Fruit fly (Drosophila melanogaster): Measurements from ENCODE around the gene GCC185.

GCC185 gene

DNA sequence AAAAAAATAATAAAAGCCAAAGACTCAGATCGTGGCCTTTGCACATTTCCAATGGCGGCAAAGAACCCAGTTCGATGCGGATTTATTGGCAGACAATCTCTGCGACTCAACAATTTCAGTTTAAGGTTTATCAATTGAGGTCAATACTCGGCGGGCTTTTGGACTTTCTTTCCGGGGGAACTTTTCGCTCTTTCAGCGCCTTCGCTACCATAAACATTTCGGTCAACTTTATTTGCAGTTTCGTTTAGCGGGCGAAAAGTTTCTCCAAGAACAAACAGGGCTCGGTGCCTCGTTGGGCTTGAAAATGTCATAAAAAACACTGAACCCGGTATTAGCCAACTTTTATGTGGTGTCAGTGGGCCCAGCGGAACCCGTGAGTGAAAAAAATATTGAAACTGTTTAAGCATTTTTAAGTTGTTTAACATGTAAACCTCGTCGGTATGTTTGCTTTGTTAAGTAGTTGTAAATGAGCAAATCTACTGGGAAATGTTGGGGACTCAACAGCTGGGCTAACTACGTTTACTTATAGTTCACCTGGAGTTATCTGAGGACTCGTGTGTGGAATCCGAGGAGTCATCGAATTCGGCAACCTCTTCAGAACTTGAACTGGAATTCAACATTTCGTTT, 18.9 kb upstream of the GCC185 start (continued):
- TF ChIP-seq CG6854 (GFP tag; optimal IDR thresholded peaks at IDR 0.05) (peak; percentile 80), CG16779 (tag; optimal IDR thresholded peaks at IDR 0.05) (no peak), Gug (GFP tag; IDR thresholded peaks at IDR 0.05) (no peak), CG4318 (GFP tag; optimal IDR thresholded peaks at IDR 0.05) (no peak), CG1621 (tag; optimal IDR thresholded peaks at IDR 0.05) (no peak), CG3032 (tag; optimal IDR thresholded peaks at IDR 0.05) (no peak)

DNA sequence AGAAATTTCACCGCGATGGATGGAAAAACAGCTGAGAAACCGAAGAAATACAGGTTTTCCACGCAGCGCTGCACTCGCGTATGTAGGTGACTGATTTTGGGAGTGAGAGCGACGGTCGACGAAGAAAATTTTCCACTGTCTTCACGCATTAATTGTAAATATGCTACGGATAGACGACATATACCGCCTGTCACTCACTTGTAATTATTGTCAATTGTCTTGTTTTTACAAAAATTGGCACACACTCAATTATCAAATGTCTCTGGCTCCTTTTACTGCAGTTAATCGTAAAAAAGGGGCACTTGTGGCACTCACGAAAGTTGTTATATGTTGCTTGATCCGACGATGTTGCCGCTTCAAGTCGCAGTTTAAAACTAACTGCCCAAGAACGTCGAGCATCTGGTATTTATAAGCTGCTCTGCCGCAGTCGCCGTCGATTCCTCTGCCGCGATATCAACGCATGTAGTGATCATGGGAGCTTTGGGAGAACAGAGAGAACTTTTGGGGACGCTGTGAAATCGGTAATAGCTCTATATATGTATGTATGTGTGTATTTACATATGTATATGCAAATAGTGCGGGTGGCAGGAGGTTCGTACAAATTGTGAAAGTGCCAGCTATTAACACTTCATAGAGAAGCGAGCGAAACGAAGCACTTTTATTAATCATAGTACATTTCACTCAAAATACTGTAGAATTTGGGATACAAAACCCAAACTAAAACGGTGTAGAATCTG, 17.5 kb upstream of the GCC185 start, which contains the start of gene mfas:
Gene mfas (minus strand): TSS at position 382 of the 737 bp plus-strand sequence.
- TF ChIP-seq eg (GFP tag; IDR thresholded peaks at IDR 0.05) (no peak), Met (GFP tag; optimal IDR thresholded peaks at IDR 0.05) (no peak), CG6808 (GFP tag; optimal IDR thresholded peaks at IDR 0.05) (no peak), CG6792 (GFP tag; optimal IDR thresholded peaks at IDR 0.05) (no peak), CG15336 (GFP tag; IDR thresholded peaks at IDR 0.05) (peak; percentile 30; the same call in 1 of the 2 replicates), Sox14 (GFP tag; optimal IDR thresholded peaks at IDR 0.05) (no peak), CG11902 (GFP tag; optimal IDR thresholded peaks at IDR 0.05) (no peak), CG4318 (GFP tag; optimal IDR thresholded peaks at IDR 0.05) (no peak), CG6276 (GFP tag; optimal IDR thresholded peaks at IDR 0.05) (no peak), CG6163 (GFP tag; IDR thresholded peaks at IDR 0.05) (peak; percentile 53; the same call in 2 of the 3 replicates), Lpt (GFP tag; optimal IDR thresholded peaks at IDR 0.05) (peak; percentile 42), svp (GFP tag) (peak; percentile 77), CG11762 (GFP tag; optimal IDR thresholded peaks at IDR 0.05; ENCODE audit: insufficient read depth) (no peak), CG8632 (GFP tag; optimal IDR thresholded peaks at IDR 0.05) (no peak), CG16779 (tag; optimal IDR thresholded peaks at IDR 0.05) (peak; percentile 0), Eip75B (GFP tag; optimal IDR thresholded peaks at IDR 0.05) (peak; percentile 17), Blimp-1 (GFP tag; optimal IDR thresholded peaks at IDR 0.05) (no peak), Eip93F (GFP tag; optimal IDR thresholded peaks at IDR 0.05) (no peak), CG7368 (GFP tag; optimal IDR thresholded peaks at IDR 0.05) (no peak), CG9139 (GFP tag; optimal IDR thresholded peaks at IDR 0.05) (peak; percentile 39), Gug (GFP tag; IDR thresholded peaks at IDR 0.05) (no peak), salr (GFP tag; optimal IDR thresholded peaks at IDR 0.05) (no peak), achi (GFP tag; optimal IDR thresholded peaks at IDR 0.05) (no peak), fd59A (GFP tag; optimal IDR thresholded peaks at IDR 0.05) (no peak), cyc (GFP tag; optimal IDR thresholded peaks at IDR 0.05) (no peak), pdm3 (GFP tag; optimal IDR thresholded peaks at IDR 0.05) (no peak), CG1621 (tag; optimal IDR thresholded peaks at IDR 0.05) (no peak), Ets96B (tag; optimal IDR thresholded peaks at IDR 0.05) (no peak), Hr4 (GFP tag; optimal IDR thresholded peaks at IDR 0.05) (no peak), fkh (GFP tag; optimal IDR thresholded peaks at IDR 0.05) (peak; percentile 76), Sox102F (GFP tag; optimal IDR thresholded peaks at IDR 0.05) (no peak), Hr39 (GFP tag; optimal IDR thresholded peaks at IDR 0.05) (no peak), CG11294 (GFP tag; IDR thresholded peaks at IDR 0.05) (no peak), lz (GFP tag; optimal IDR thresholded peaks at IDR 0.05) (no peak), Hr38 (GFP tag; optimal IDR thresholded peaks at IDR 0.05) (no peak), Ets21C (GFP tag; optimal IDR thresholded peaks at IDR 0.05) (no peak), esn (GFP tag; optimal IDR thresholded peaks at IDR 0.05) (peak; percentile 2), acj6 (GFP tag; optimal IDR thresholded peaks at IDR 0.05) (no peak), CG34406 (GFP tag; optimal IDR thresholded peaks at IDR 0.05) (no peak), vri (GFP tag; optimal IDR thresholded peaks at IDR 0.05) (no peak), ss (GFP tag; optimal IDR thresholded peaks at IDR 0.05) (no peak), spab (GFP tag; optimal IDR thresholded peaks at IDR 0.05) (no peak), CG10631 (GFP tag; optimal IDR thresholded peaks at IDR 0.05) (no peak), fd85E (GFP tag; optimal IDR thresholded peaks at IDR 0.05) (no peak), dac (GFP tag; optimal IDR thresholded peaks at IDR 0.05) (no peak), CG31627 (GFP tag; optimal IDR thresholded peaks at IDR 0.05) (no peak)

All from whole organism, prepupa.